Worm (Caenorhabditis elegans) whole organism, L3 larva: ENCODE data around the gene clc-28.

ENCODE experiments used
- R02D3.7 ChIP-seq: fragments of 150-350 bp; optimal IDR thresholded peaks from 2 replicates; lab custom pipeline; 2014; ENCODE audit warnings: missing biosample characterization, missing genetic modification characterization
- ama-1 ChIP-seq: fragments of 150-350 bp; optimal IDR thresholded peaks from 2 replicates; lab custom pipeline; 2018
- fos-1 ChIP-seq: fragments of 150-350 bp; optimal IDR thresholded peaks from 2 replicates; lab custom pipeline; 2014; ENCODE audit warnings: missing biosample characterization, missing genetic modification characterization
- nhr-11 ChIP-seq: fragments of 150-350 bp; optimal IDR thresholded peaks from 2 replicates; lab custom pipeline; 2014; ENCODE audit warnings: missing biosample characterization, missing genetic modification characterization
- nhr-28 ChIP-seq: fragments of 150-350 bp; optimal IDR thresholded peaks from 2 replicates; lab custom pipeline; 2014; ENCODE audit warnings: missing biosample characterization, missing genetic modification characterization
- skn-1 ChIP-seq: fragments of 150-350 bp; optimal IDR thresholded peaks from 2 replicates; lab custom pipeline; 2014; ENCODE audit warnings: missing biosample characterization, missing genetic modification characterization

DNA sequence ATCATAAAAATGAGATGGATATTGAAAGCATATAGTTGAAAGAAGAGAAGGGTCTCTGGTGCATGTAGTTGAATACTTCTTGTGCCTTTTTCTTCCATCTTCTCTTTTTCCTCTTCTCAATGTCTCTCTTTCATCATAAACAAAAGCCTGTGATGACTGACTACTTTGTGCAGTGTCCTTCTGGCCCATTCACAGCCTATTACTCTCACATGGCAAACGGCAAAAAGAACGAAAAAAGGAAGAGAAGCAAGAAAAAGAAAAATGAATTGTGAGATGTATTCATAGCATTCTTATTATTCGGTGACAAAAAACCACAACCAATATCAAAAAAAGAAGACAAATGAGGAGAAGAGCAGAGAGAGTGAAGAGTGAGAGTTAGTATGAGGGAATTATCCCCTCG lies 18.0 kb downstream of the clc-28 start:
- no peak for TF ChIP-seq ama-1 (lab: Kevin White, UChicago)
- no peak for TF ChIP-seq R02D3.7 (tag; lab: Kevin White, UChicago)
- no peak for TF ChIP-seq nhr-11 (tag; lab: Kevin White, UChicago)
- TF ChIP-seq skn-1 = no peak
- no peak for TF ChIP-seq fos-1
- no peak for TF ChIP-seq nhr-28
